Worm (Caenorhabditis elegans) whole organism, midembryonic: ENCODE measurements around the gene F47B10.4.

Experiments used
- flt-1 ChIP-seq: fragments of 200-800 bp; sonication (Bioruptor generic); IDR thresholded peaks from 2 replicates; pipeline ENCODE4 v1.3.6; 2022; ENCODE audit warnings: missing genetic modification characterization, missing compliant biosample characterization
- klf-2 ChIP-seq: fragments of 200-800 bp; sonication (Bioruptor generic); conservative IDR thresholded peaks from 2 replicates; pipeline ENCODE4 v1.3.6; 2022; ENCODE audit warnings: missing genetic modification reagents, missing genetic modification characterization, missing compliant biosample characterization
- tab-1 ChIP-seq: fragments of 200-800 bp; sonication (Bioruptor generic); IDR thresholded peaks from 2 replicates; pipeline ENCODE4 v1.3.6; 2022; ENCODE audit warnings: missing genetic modification characterization, missing compliant biosample characterization
- ztf-23 ChIP-seq: fragments of 200-800 bp; sonication (Bioruptor generic); IDR thresholded peaks from 2 replicates; pipeline ENCODE4 v1.3.6; 2022; ENCODE audit warnings: missing genetic modification reagents, missing genetic modification characterization, missing compliant biosample characterization
- ztf-29 ChIP-seq: fragments of 200-800 bp; sonication (Bioruptor generic); IDR thresholded peaks from 2 replicates; pipeline ENCODE4 v1.3.6; 2022; ENCODE audit warnings: missing genetic modification reagents, missing genetic modification characterization, missing compliant biosample characterization

ce11 chrX:10902723-10903322 is 11.8 kb downstream of the F47B10.4 start, which contains the start of gene acbp-3:
- TF ChIP-seq tab-1 (GFP tag; lab: Robert Waterston, UW) (no peak), flt-1 (GFP tag; lab: Robert Waterston, UW) (no peak), ztf-29 (GFP tag; lab: Robert Waterston, UW) (no peak), klf-2 (GFP tag; lab: Robert Waterston, UW) (no peak), ztf-23 (GFP tag; lab: Robert Waterston, UW) (no peak)
